Fruit fly (Drosophila melanogaster) whole organism, embryonic: ENCODE measurements around the gene Reg-2.

Source experiments
- Awh ChIP-seq: fragments of 200-800 bp; sonication (Bioruptor generic); IDR thresholded peaks from 2 replicates; pipeline ENCODE4, ENCODE4 v1.3.6; 2022; ENCODE audit warnings: missing biosample characterization, missing genetic modification characterization
- B-H1 ChIP-seq: fragments of 200-800 bp; sonication (Bioruptor generic); IDR thresholded peaks from 3 replicates; pipeline ENCODE4 v1.3.6; 2022; ENCODE audit warnings: missing biosample characterization, missing genetic modification characterization
- Bdp1 ChIP-seq: fragments of 200-800 bp; sonication (Bioruptor generic); optimal IDR thresholded peaks from 3 replicates; lab custom pipeline; 2016; ENCODE audit warnings: missing biosample characterization, missing genetic modification characterization
- CG10147 ChIP-seq: fragments of 200-800 bp; sonication (Bioruptor generic); optimal IDR thresholded peaks from 2 replicates; lab custom pipeline; 2019; ENCODE audit warnings: missing biosample characterization, mild to moderate bottlenecking, missing genetic modification characterization, moderate library complexity
- CG10959 ChIP-seq: fragments of 200-800 bp; sonication (Bioruptor generic); IDR thresholded peaks from 2 replicates; pipeline ENCODE4 v1.3.6; 2022; ENCODE audit warnings: missing biosample characterization, missing genetic modification characterization
- CG11398 ChIP-seq: fragments of 200-800 bp; sonication (Bioruptor generic); optimal IDR thresholded peaks from 2 replicates; lab custom pipeline; 2016; ENCODE audit warnings: missing biosample characterization, missing genetic modification characterization
- CG11695 ChIP-seq: fragments of 200-800 bp; sonication (Bioruptor generic); IDR thresholded peaks from 3 replicates; pipeline ENCODE4 v1.3.6; 2022; ENCODE audit warnings: missing biosample characterization, missing genetic modification characterization
- CG1233 ChIP-seq: fragments of 200-800 bp; sonication (Bioruptor generic); optimal IDR thresholded peaks from 4 replicates; lab custom pipeline; 2018; ENCODE audit warnings: missing biosample characterization, mild to moderate bottlenecking, missing genetic modification characterization
- CG14441 ChIP-seq: fragments of 200-800 bp; sonication (Bioruptor generic); IDR thresholded peaks from 2 replicates; pipeline ENCODE4 v1.3.6; 2022; ENCODE audit warnings: missing biosample characterization, missing genetic modification characterization
- CG14860 ChIP-seq: fragments of 200-800 bp; sonication (Bioruptor generic); IDR thresholded peaks from 3 replicates; pipeline ENCODE4 v1.3.6; 2022; ENCODE audit warnings: missing biosample characterization, missing genetic modification characterization; ENCODE audit not compliant: partially characterized antibody
- CG15601 ChIP-seq: fragments of 200-800 bp; sonication (Bioruptor generic); optimal IDR thresholded peaks from 3 replicates; lab custom pipeline; 2019; ENCODE audit warnings: missing biosample characterization, mild to moderate bottlenecking, missing genetic modification characterization, moderate library complexity
- CG17829 ChIP-seq: fragments of 200-800 bp; optimal IDR thresholded peaks from 2 replicates; lab custom pipeline; 2019; ENCODE audit warnings: missing biosample characterization, mild to moderate bottlenecking, missing genetic modification characterization, moderate library complexity
- CG18476 ChIP-seq: fragments of 200-800 bp; sonication (Bioruptor generic); optimal IDR thresholded peaks from 2 replicates; lab custom pipeline; 2016; ENCODE audit warnings: missing biosample characterization, mild to moderate bottlenecking, missing genetic modification characterization
- CG2116 ChIP-seq: fragments of 200-800 bp; sonication (Bioruptor generic); optimal IDR thresholded peaks from 3 replicates; lab custom pipeline; 2018; ENCODE audit warnings: missing biosample characterization, mild to moderate bottlenecking, missing genetic modification characterization
- CG2712 ChIP-seq: fragments of 200-800 bp; optimal IDR thresholded peaks from 3 replicates; lab custom pipeline; 2019; ENCODE audit warnings: missing biosample characterization, mild to moderate bottlenecking, missing genetic modification characterization, moderate library complexity
- CG32767 ChIP-seq: fragments of 200-800 bp; sonication (Bioruptor generic); IDR thresholded peaks from 2 replicates; pipeline ENCODE4 v1.3.6; 2022; ENCODE audit warnings: missing biosample characterization, missing genetic modification characterization
- CG34376 ChIP-seq: fragments of 200-800 bp; sonication (Bioruptor generic); optimal IDR thresholded peaks from 2 replicates; lab custom pipeline; 2018; ENCODE audit warnings: missing biosample characterization, mild to moderate bottlenecking, missing genetic modification characterization
- CG4328 ChIP-seq: fragments of 200-800 bp; sonication (Bioruptor generic); optimal IDR thresholded peaks from 3 replicates; lab custom pipeline; 2017; ENCODE audit warnings: missing biosample characterization, missing genetic modification reagents, missing genetic modification characterization
- CG4424 ChIP-seq: fragments of 200-800 bp; sonication (Bioruptor generic); optimal IDR thresholded peaks from 3 replicates; lab custom pipeline; 2016; ENCODE audit warnings: missing biosample characterization, missing genetic modification characterization
- CG6813 ChIP-seq: fragments of 200-800 bp; sonication (Bioruptor generic); optimal IDR thresholded peaks from 2 replicates; lab custom pipeline; 2017; ENCODE audit warnings: missing biosample characterization, missing genetic modification characterization, mild to moderate bottlenecking, moderate library complexity, missing genetic modification reagents
- CG6854 ChIP-seq: fragments of 200-800 bp; sonication (Bioruptor generic); optimal IDR thresholded peaks from 3 replicates; lab custom pipeline; 2017; ENCODE audit warnings: missing biosample characterization, mild to moderate bottlenecking, missing genetic modification characterization
- CrebB ChIP-seq: fragments of 200-800 bp; sonication (Bioruptor generic); optimal IDR thresholded peaks from 3 replicates; lab custom pipeline; 2018; ENCODE audit warnings: missing biosample characterization, mild to moderate bottlenecking, missing genetic modification characterization
- Dbx ChIP-seq: fragments of 200-800 bp; sonication (Bioruptor generic); IDR thresholded peaks from 3 replicates; pipeline ENCODE4 v1.3.6; 2022; ENCODE audit warnings: missing biosample characterization, missing genetic modification characterization
- GATAe ChIP-seq: fragments of 200-800 bp; sonication (Bioruptor generic); conservative IDR thresholded peaks from 2 replicates; pipeline ENCODE4 v1.3.6; 2022; ENCODE audit warnings: missing biosample characterization, missing genetic modification characterization
- HLH3B ChIP-seq: fragments of 200-800 bp; sonication (Bioruptor generic); IDR thresholded peaks from 2 replicates; pipeline ENCODE4 v1.3.6; 2022; ENCODE audit warnings: missing biosample characterization, missing genetic modification characterization
- Mrtf ChIP-seq: fragments of 200-800 bp; sonication (Bioruptor generic); IDR thresholded peaks from 3 replicates; pipeline ENCODE4 v1.3.6; 2022; ENCODE audit warnings: missing biosample characterization, missing genetic modification characterization
- Myb ChIP-seq: fragments of 200-800 bp; sonication (Bioruptor generic); optimal IDR thresholded peaks from 2 replicates; lab custom pipeline; 2016; ENCODE audit warnings: missing biosample characterization, missing genetic modification characterization
- Oli ChIP-seq: fragments of 200-800 bp; sonication (Bioruptor generic); optimal IDR thresholded peaks from 2 replicates; lab custom pipeline; 2018; ENCODE audit warnings: missing biosample characterization, mild to moderate bottlenecking, missing genetic modification characterization, moderate library complexity
- Optix ChIP-seq: fragments of 200-800 bp; sonication (Bioruptor generic); IDR thresholded peaks from 3 replicates; pipeline ENCODE4 v1.3.6; 2022; ENCODE audit warnings: missing biosample characterization, missing genetic modification characterization
- PHDP ChIP-seq: fragments of 200-800 bp; sonication (Bioruptor generic); optimal IDR thresholded peaks from 3 replicates; lab custom pipeline; 2018; ENCODE audit warnings: missing biosample characterization, mild to moderate bottlenecking, missing genetic modification characterization, moderate library complexity
- Ptx1 ChIP-seq: fragments of 200-800 bp; sonication (Bioruptor generic); IDR thresholded peaks from 2 replicates; pipeline ENCODE4 v1.3.6; 2022; ENCODE audit warnings: missing biosample characterization, missing genetic modification characterization
- Six4 ChIP-seq: fragments of 200-800 bp; sonication (Bioruptor generic); optimal IDR thresholded peaks from 2 replicates; lab custom pipeline; 2016; ENCODE audit warnings: missing biosample characterization, missing genetic modification characterization
- Vsx1 ChIP-seq: fragments of 200-800 bp; sonication (Bioruptor generic); optimal IDR thresholded peaks from 2 replicates; lab custom pipeline; 2017; ENCODE audit warnings: missing biosample characterization, mild to moderate bottlenecking, missing genetic modification characterization, missing genetic modification reagents
- chm ChIP-seq: fragments of 200-800 bp; sonication (Bioruptor generic); IDR thresholded peaks from 2 replicates; pipeline ENCODE4 v1.3.6; 2022; ENCODE audit warnings: missing biosample characterization, missing genetic modification characterization
- dysf ChIP-seq: fragments of 200-800 bp; sonication (Bioruptor generic); IDR thresholded peaks from 3 replicates; pipeline ENCODE4 v1.3.6; 2022; ENCODE audit warnings: missing biosample characterization, missing genetic modification characterization
- esg ChIP-seq: fragments of 200-800 bp; sonication (Bioruptor generic); conservative IDR thresholded peaks from 2 replicates; pipeline ENCODE4 v1.3.6; 2022; ENCODE audit warnings: missing biosample characterization, missing genetic modification characterization
- eve ChIP-seq, 2 experiments: fragments of >200 bp; optimal IDR thresholded peaks; 2 replicates each; lab custom pipeline; 2017; ENCODE audit warnings: missing biosample characterization in 2 of 2, missing genetic modification characterization in 2 of 2
- fd3F ChIP-seq: fragments of 200-800 bp; sonication (Bioruptor generic); optimal IDR thresholded peaks from 2 replicates; lab custom pipeline; 2018; ENCODE audit warnings: missing biosample characterization, mild to moderate bottlenecking, missing genetic modification characterization, moderate library complexity
- jing ChIP-seq: fragments of 200-800 bp; sonication (Bioruptor generic); optimal IDR thresholded peaks from 2 replicates; lab custom pipeline; 2018; ENCODE audit warnings: missing biosample characterization, mild to moderate bottlenecking, missing genetic modification characterization
- lilli ChIP-seq: fragments of 200-800 bp; sonication (Bioruptor generic); optimal IDR thresholded peaks from 3 replicates; lab custom pipeline; 2016; ENCODE audit warnings: missing biosample characterization, missing genetic modification characterization
- lov ChIP-seq, 2 experiments: fragments of 200-800 bp in 1 of 2; fragments of >200 bp in 1 of 2; sonication (Bioruptor generic) in 1 of 2; IDR thresholded peaks in 1 of 2; optimal IDR thresholded peaks in 1 of 2; 2 replicates in 1 of 2; 3 replicates in 1 of 2; pipeline versions ENCODE4 v1.3.6 to Lab custom; 2017 to 2022; ENCODE audit warnings: missing biosample characterization in 1 of 2, missing genetic modification characterization in 1 of 2
- maf-S ChIP-seq: fragments of 200-800 bp; sonication (Bioruptor generic); optimal IDR thresholded peaks from 2 replicates; lab custom pipeline; 2016; ENCODE audit warnings: missing biosample characterization, missing genetic modification characterization
- mirr ChIP-seq: fragments of 200-800 bp; sonication (Bioruptor generic); optimal IDR thresholded peaks from 3 replicates; lab custom pipeline; 2018; ENCODE audit warnings: missing biosample characterization, mild to moderate bottlenecking, missing genetic modification characterization
- pb ChIP-seq: fragments of 200-800 bp; sonication (Bioruptor generic); optimal IDR thresholded peaks from 3 replicates; lab custom pipeline; 2016; ENCODE audit warnings: missing biosample characterization, missing genetic modification characterization
- row ChIP-seq: fragments of 200-800 bp; sonication (Bioruptor generic); IDR thresholded peaks from 3 replicates; pipeline ENCODE4 v1.3.6; 2022; ENCODE audit warnings: missing biosample characterization, missing genetic modification characterization
- sens-2 ChIP-seq: fragments of 200-800 bp; sonication (Bioruptor generic); IDR thresholded peaks from 2 replicates; pipeline ENCODE4 v1.3.6; 2022; ENCODE audit warnings: missing biosample characterization, missing genetic modification characterization
- sisA ChIP-seq: fragments of 200-800 bp; sonication (Bioruptor generic); IDR thresholded peaks from 2 replicates; pipeline ENCODE4 v1.3.6; 2022; ENCODE audit warnings: missing biosample characterization, missing genetic modification characterization
- tap ChIP-seq: fragments of 200-800 bp; optimal IDR thresholded peaks from 3 replicates; lab custom pipeline; 2019; ENCODE audit warnings: missing biosample characterization, mild to moderate bottlenecking, missing genetic modification characterization, moderate library complexity
- tio ChIP-seq: fragments of 200-800 bp; sonication (Bioruptor generic); optimal IDR thresholded peaks from 2 replicates; lab custom pipeline; 2017; ENCODE audit warnings: missing biosample characterization, missing genetic modification characterization, inconsistent platforms
- unpg ChIP-seq: fragments of 200-800 bp; sonication (Bioruptor generic); optimal IDR thresholded peaks from 3 replicates; lab custom pipeline; 2018; ENCODE audit warnings: missing biosample characterization, mild to moderate bottlenecking, missing genetic modification characterization, moderate library complexity
- vvl ChIP-seq: fragments of 200-800 bp; sonication (Bioruptor generic); IDR thresholded peaks from 2 replicates; pipeline ENCODE4 v1.3.6; 2022; ENCODE audit warnings: missing biosample characterization, missing genetic modification characterization

Reg-2 gene

DNA sequence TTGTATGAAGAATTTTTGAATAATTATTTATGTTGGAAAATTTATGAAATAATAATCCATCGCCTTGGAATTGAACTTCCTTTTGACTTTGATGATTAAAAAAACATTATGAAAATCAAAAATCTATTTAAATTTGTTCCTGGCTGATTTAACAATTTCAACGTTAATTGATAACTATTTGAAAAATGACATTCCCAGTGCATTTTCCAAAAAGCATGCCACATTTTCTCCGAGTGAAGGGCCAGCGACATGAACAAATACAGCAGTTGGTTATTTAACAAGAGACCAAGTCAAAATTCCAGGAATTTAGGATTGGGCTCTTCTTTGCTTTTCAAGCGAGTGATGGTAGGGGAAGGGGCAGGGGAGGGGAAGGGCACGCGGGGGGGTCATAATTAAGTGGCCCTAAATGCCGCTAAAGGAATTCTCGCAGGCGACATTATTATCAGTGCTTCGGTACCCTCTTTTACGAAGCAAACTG is 16.0 kb upstream of the Reg-2 start (continued):
- TF ChIP-seq fd3F (no peak), Optix (no peak), CG17829 (tag; lab: Kevin White, UChicago) (peak; percentile 77), vvl (GFP tag; lab: Robert Waterston, UW) (0 out of 2 replicates have a peak, but pooled peaks have one; percentile 12), CG2116 (GFP tag; lab: Kevin White, UChicago) (peak; percentile 5), GATAe (GFP tag; lab: Robert Waterston, UW) (no peak), B-H1 (GFP tag; lab: Robert Waterston, UW) (no peak), CG2712 (tag; lab: Kevin White, UChicago) (peak; percentile 84), CG10147 (GFP tag; lab: Kevin White, UChicago) (no peak), HLH3B (no peak), CG18476 (GFP tag; lab: Kevin White, UChicago) (no peak), jing (GFP tag; lab: Kevin White, UChicago) (no peak), CG4424 (peak; percentile 60), pb (GFP tag; lab: Kevin White, UChicago) (no peak), CG34376 (GFP tag; lab: Kevin White, UChicago) (no peak), CG11398 (GFP tag; lab: Kevin White, UChicago) (no peak), lov (optimal IDR thresholded peaks at IDR 0.05; lab: Kevin White, UChicago) (no peak), lov (GFP tag; IDR thresholded peaks at IDR 0.05; lab: Robert Waterston, UW) (0 out of 3 replicates have a peak, but pooled peaks have one; percentile 55), CG32767 (GFP tag; lab: Robert Waterston, UW) (no peak), Dbx (GFP tag; lab: Robert Waterston, UW) (no peak), CG4328 (GFP tag; lab: Kevin White, UChicago) (no peak), Oli (tag; lab: Kevin White, UChicago) (peak; percentile 44), CrebB (tag; lab: Kevin White, UChicago) (no peak), sens-2 (GFP tag; lab: Robert Waterston, UW) (no peak), dysf (no peak), Ptx1 (GFP tag; lab: Robert Waterston, UW) (0 out of 2 replicates have a peak, but pooled peaks have one; percentile 27), sisA (GFP tag; lab: Robert Waterston, UW) (peak; percentile 48), chm (GFP tag; lab: Robert Waterston, UW) (peak; percentile 52; the same call in 1 of the 2 replicates), Vsx1 (GFP tag; lab: Kevin White, UChicago) (peak; percentile 6), unpg (peak; percentile 56), CG14441 (GFP tag; lab: Robert Waterston, UW) (no peak), PHDP (tag; lab: Kevin White, UChicago) (peak; percentile 13), row (peak; percentile 38; the same call in 2 of the 3 replicates), lilli (GFP tag; lab: Kevin White, UChicago) (peak; percentile 24), CG1233 (GFP tag; lab: Kevin White, UChicago) (peak; percentile 55), CG10959 (GFP tag; lab: Robert Waterston, UW) (0 out of 2 replicates have a peak, but pooled peaks have one; percentile 10), Six4 (GFP tag; lab: Kevin White, UChicago) (peak; percentile 39), tap (tag; lab: Kevin White, UChicago) (no peak), tio (GFP tag; lab: Kevin White, UChicago) (peak; percentile 51), esg (0 out of 2 replicates have a peak, but pooled peaks have one; percentile 36), maf-S (GFP tag; lab: Kevin White, UChicago) (no peak), eve (GFP tag; optimal IDR thresholded peaks at IDR 0.05; lab: Kevin White, UChicago) (peak in 1 of 2 experiments; percentile 42), CG14860 (GFP tag; lab: Robert Waterston, UW) (no peak), CG6813 (GFP tag; lab: Kevin White, UChicago) (peak; percentile 48), Mrtf (GFP tag; lab: Robert Waterston, UW) (no peak), CG15601 (peak; percentile 73), Bdp1 (no peak), CG11695 (no peak), Awh (GFP tag; lab: Robert Waterston, UW) (peak; percentile 55; the same call in 1 of the 2 replicates), CG6854 (GFP tag; lab: Kevin White, UChicago) (no peak), mirr (GFP tag; lab: Kevin White, UChicago) (no peak), Myb (GFP tag; lab: Kevin White, UChicago) (no peak)
